Fruit fly (Drosophila melanogaster): Measurements from ENCODE around the gene iPLA2-VIA.

The iPLA2-VIA gene

dm6 chr3L:9899046-9899659 lies 35.0 kb upstream of the iPLA2-VIA start, which contains the start of gene nudE (continued):
- no peak for TF ChIP-seq CG7987 (GFP tag; optimal IDR thresholded peaks at IDR 0.05)
- no peak for TF ChIP-seq p53 (GFP tag; optimal IDR thresholded peaks at IDR 0.05)
- TF ChIP-seq vfl (GFP tag; optimal IDR thresholded peaks at IDR 0.05) = no peak
- peak; percentile 91 for TF ChIP-seq Med (GFP tag)
- no peak for TF ChIP-seq CG6765 (GFP tag; optimal IDR thresholded peaks at IDR 0.05)
- TF ChIP-seq luna (GFP tag; optimal IDR thresholded peaks at IDR 0.05) = no peak
- TF ChIP-seq vnd (GFP tag; IDR thresholded peaks at IDR 0.05; ENCODE audit: partially characterized antibody) = no peak
- no peak for TF ChIP-seq klu (GFP tag; IDR thresholded peaks at IDR 0.05)
- TF ChIP-seq CG10543 (GFP tag; optimal IDR thresholded peaks at IDR 0.05) = no peak
- TF ChIP-seq CG15479 (GFP tag; optimal IDR thresholded peaks at IDR 0.05) = no peak
- TF ChIP-seq CG9215 (GFP tag; IDR thresholded peaks at IDR 0.05) = no peak
- no peak for TF ChIP-seq CG10147 (GFP tag; optimal IDR thresholded peaks at IDR 0.05)
- TF ChIP-seq CG8290 (GFP tag; optimal IDR thresholded peaks at IDR 0.05) = peak; percentile 8
- TF ChIP-seq CG8290 (tag; optimal IDR thresholded peaks at IDR 0.05) = peak in 1 of 2 experiments; percentile 39
- no peak for TF ChIP-seq dan (GFP tag; IDR thresholded peaks at IDR 0.05)
- TF ChIP-seq dpn (GFP tag; optimal IDR thresholded peaks at IDR 0.05) = peak; percentile 20 to 63
- TF ChIP-seq CG6272 (GFP tag; IDR thresholded peaks at IDR 0.05) = peak; percentile 53
- peak; percentile 0 for TF ChIP-seq CG13424 (tag; optimal IDR thresholded peaks at IDR 0.05)
- TF ChIP-seq CG7271 (tag; optimal IDR thresholded peaks at IDR 0.05) = no peak
- peak; percentile 50; the same call in 1 of the 2 replicates for TF ChIP-seq Adf1 (GFP tag; IDR thresholded peaks at IDR 0.05)
- TF ChIP-seq CG11723 (GFP tag; optimal IDR thresholded peaks at IDR 0.05) = no peak
- TF ChIP-seq CG3065 (GFP tag; optimal IDR thresholded peaks at IDR 0.05) = no peak
- no peak for TF ChIP-seq CG17612 (GFP tag; IDR thresholded peaks at IDR 0.05)
- TF ChIP-seq gsb-n (tag; optimal IDR thresholded peaks at IDR 0.05) = no peak
- TF ChIP-seq Sry-δ (GFP tag; optimal IDR thresholded peaks at IDR 0.05) = peak; percentile 46
- TF ChIP-seq CG10959 (GFP tag; IDR thresholded peaks at IDR 0.05) = no peak
- peak; percentile 22; the same call in 1 of the 2 replicates for TF ChIP-seq Bgb (GFP tag; IDR thresholded peaks at IDR 0.05; ENCODE audit: partially characterized antibody)
- no peak for TF ChIP-seq psq (GFP tag; optimal IDR thresholded peaks at IDR 0.05)
- TF ChIP-seq CG2678 (tag; optimal IDR thresholded peaks at IDR 0.05) = peak; percentile 42
- no peak for TF ChIP-seq CG6854 (GFP tag; optimal IDR thresholded peaks at IDR 0.05)
- no peak for TF ChIP-seq ssp (GFP tag; IDR thresholded peaks at IDR 0.05)
- TF ChIP-seq CG10274 (GFP tag; optimal IDR thresholded peaks at IDR 0.05) = no peak
- TF ChIP-seq al (GFP tag; IDR thresholded peaks at IDR 0.05) = no peak
- TF ChIP-seq CG17328 (GFP tag; IDR thresholded peaks at IDR 0.05) = no peak
- TF ChIP-seq pan (optimal IDR thresholded peaks at IDR 0.05) = no peak
- TF ChIP-seq pan (GFP tag; optimal IDR thresholded peaks at IDR 0.05 in 1 of 2, IDR thresholded peaks at IDR 0.05 in 1 of 2) = peak in 1 of 2 experiments; percentile 26
- TF ChIP-seq CG1529 (GFP tag; optimal IDR thresholded peaks at IDR 0.05) = no peak
- TF ChIP-seq Hr3 (GFP tag; optimal IDR thresholded peaks at IDR 0.05) = no peak
- no peak for TF ChIP-seq CG8281 (tag; optimal IDR thresholded peaks at IDR 0.05)
- no peak for TF ChIP-seq CG6689 (GFP tag; IDR thresholded peaks at IDR 0.05)
- TF ChIP-seq ken (GFP tag; IDR thresholded peaks at IDR 0.05) = no peak
- TF ChIP-seq CG31365 (tag; optimal IDR thresholded peaks at IDR 0.05) = no peak
- peak; percentile 48 for TF ChIP-seq CG12391 (tag; optimal IDR thresholded peaks at IDR 0.05)
- no peak for TF ChIP-seq CG32767 (GFP tag; IDR thresholded peaks at IDR 0.05)
- TF ChIP-seq Mes4 (GFP tag; optimal IDR thresholded peaks at IDR 0.05) = no peak
- no peak for TF ChIP-seq sd (tag; optimal IDR thresholded peaks at IDR 0.05)
- TF ChIP-seq CG30431 (GFP tag; optimal IDR thresholded peaks at IDR 0.05) = no peak
- no peak for TF ChIP-seq eyg (GFP tag; optimal IDR thresholded peaks at IDR 0.05)
- no peak for TF ChIP-seq Meics (GFP tag; optimal IDR thresholded peaks at IDR 0.05)
- TF ChIP-seq Lhr (GFP tag; optimal IDR thresholded peaks at IDR 0.05) = no peak
- peak; percentile 22 for TF ChIP-seq CG4424 (GFP tag; optimal IDR thresholded peaks at IDR 0.05)
- no peak for TF ChIP-seq H15 (GFP tag; IDR thresholded peaks at IDR 0.05)

Measured in whole organism, embryonic.